Worm (Caenorhabditis elegans): ENCODE data around the gene R02D5.1.

Gene R02D5.1

DNA sequence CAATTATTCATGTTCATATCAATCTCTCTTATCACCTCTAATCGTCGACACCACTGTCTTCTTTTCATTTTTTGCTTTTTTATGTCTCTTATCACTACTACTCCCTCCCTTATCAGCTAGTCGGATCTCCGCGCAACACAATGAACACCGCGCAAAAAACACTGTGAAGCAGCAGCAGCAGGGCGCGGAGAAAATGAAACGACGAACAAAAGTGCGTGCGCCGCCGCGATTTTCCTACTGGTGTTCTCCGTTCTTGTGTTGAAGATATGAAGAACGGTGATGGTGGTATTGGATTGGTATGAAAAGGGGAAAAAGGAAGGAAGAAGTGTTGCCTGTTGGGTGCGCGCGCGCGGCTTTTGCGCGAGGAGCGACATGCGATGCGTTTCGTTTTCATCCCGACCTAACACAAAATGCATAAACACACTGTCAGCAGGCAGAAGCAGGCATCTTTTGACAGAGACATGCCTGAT, 2.3 kb upstream of the R02D5.1 start:
- TF ChIP-seq ceh-20 (GFP tag; IDR thresholded peaks at IDR 0.05) (no peak), pqm-1 (tag; optimal IDR thresholded peaks at IDR 0.05) (peak; percentile 77), R02D3.7 (tag; optimal IDR thresholded peaks at IDR 0.05) (no peak), nhr-25 (tag; optimal IDR thresholded peaks at IDR 0.05; ENCODE audit: borderline replicate concordance, insufficient read depth) (peak; percentile 4), daf-12 (tag; optimal IDR thresholded peaks at IDR 0.05) (no peak), F37D6.2 (tag; optimal IDR thresholded peaks at IDR 0.05) (no peak), lin-1 (GFP tag; IDR thresholded peaks at IDR 0.05) (peak; percentile 28; the same call in 1 of the 2 replicates), php-3 (GFP tag; IDR thresholded peaks at IDR 0.05) (no peak), hlh-11 (tag; optimal IDR thresholded peaks at IDR 0.05) (peak; percentile 86), daf-16 (GFP tag; optimal IDR thresholded peaks at IDR 0.05) (no peak), daf-16 (tag; optimal IDR thresholded peaks at IDR 0.05) (no peak), ctbp-1 (GFP tag; IDR thresholded peaks at IDR 0.05) (no peak), spr-1 (tag; optimal IDR thresholded peaks at IDR 0.05) (peak; percentile 69), cey-2 (tag; optimal IDR thresholded peaks at IDR 0.05; ENCODE audit: borderline replicate concordance, insufficient read depth) (peak; percentile 62), daf-8 (GFP tag; IDR thresholded peaks at IDR 0.05) (no peak), zip-11 (GFP tag; IDR thresholded peaks at IDR 0.05) (no peak), nhr-10 (tag; optimal IDR thresholded peaks at IDR 0.05) (no peak), spr-3 (GFP tag; optimal IDR thresholded peaks at IDR 0.05) (no peak), madf-5 (GFP tag; IDR thresholded peaks at IDR 0.05) (no peak), nhr-48 (tag; optimal IDR thresholded peaks at IDR 0.05) (peak; percentile 78), snpc-4 (tag; optimal IDR thresholded peaks at IDR 0.05) (no peak), nhr-28 (tag; optimal IDR thresholded peaks at IDR 0.05) (peak; percentile 84), dpl-1 (GFP tag; optimal IDR thresholded peaks at IDR 0.05) (no peak), mdl-1 (tag; optimal IDR thresholded peaks at IDR 0.05) (peak; percentile 52 to 56), nhr-41 (GFP tag; IDR thresholded peaks at IDR 0.05) (no peak), unc-130 (GFP tag; optimal IDR thresholded peaks at IDR 0.05) (no peak), nhr-42 (GFP tag; IDR thresholded peaks at IDR 0.05) (no peak), dmd-6 (GFP tag; IDR thresholded peaks at IDR 0.05) (peak; percentile 75), lsy-2 (tag; optimal IDR thresholded peaks at IDR 0.05) (no peak), nhr-102 (tag; optimal IDR thresholded peaks at IDR 0.05) (peak; percentile 17), mdt-29 (GFP tag; IDR thresholded peaks at IDR 0.05) (no peak), set-16 (GFP tag; IDR thresholded peaks at IDR 0.05) (peak; percentile 20; the same call in 1 of the 2 replicates), F44E2.7 (GFP tag; IDR thresholded peaks at IDR 0.05) (no peak), hlh-30 (tag; optimal IDR thresholded peaks at IDR 0.05; ENCODE audit: insufficient read depth) (peak; percentile 76), skn-1 (tag; optimal IDR thresholded peaks at IDR 0.05) (no peak), tra-1 (GFP tag; IDR thresholded peaks at IDR 0.05) (peak; percentile 72; the same call in 1 of the 2 replicates), saeg-2 (GFP tag; IDR thresholded peaks at IDR 0.05) (no peak), dmd-9 (GFP tag; IDR thresholded peaks at IDR 0.05) (no peak), snpc-1.2 (GFP tag; IDR thresholded peaks at IDR 0.05) (no peak), madf-9 (GFP tag; conservative IDR thresholded peaks at IDR 0.05) (no peak), mes-2 (tag; optimal IDR thresholded peaks at IDR 0.05; ENCODE audit: poor library complexity, severe bottlenecking) (peak; percentile 34), vab-7 (GFP tag; IDR thresholded peaks at IDR 0.05) (no peak), duxl-1 (tag; optimal IDR thresholded peaks at IDR 0.05; ENCODE audit: poor library complexity) (no peak), egl-43 (GFP tag; IDR thresholded peaks at IDR 0.05) (peak; percentile 37; the same call in 1 of the 2 replicates), nhr-237 (tag; optimal IDR thresholded peaks at IDR 0.05) (no peak), egl-27 (tag; optimal IDR thresholded peaks at IDR 0.05) (no peak), unc-62 (GFP tag; optimal IDR thresholded peaks at IDR 0.05 in 1 of 2) (peak in 1 of 2 experiments; percentile 66), unc-62 (tag; optimal IDR thresholded peaks at IDR 0.05) (no peak), ceh-44 (GFP tag; IDR thresholded peaks at IDR 0.05) (no peak), ces-1 (GFP tag; optimal IDR thresholded peaks at IDR 0.05) (no peak), rbr-2 (tag; optimal IDR thresholded peaks at IDR 0.05) (peak; percentile 26)

All from whole organism, L4 larva.